Worm (Caenorhabditis elegans): ENCODE results near the gene M03F4.6.

- no peak for TF ChIP-seq nhr-76 (tag; optimal IDR thresholded peaks at IDR 0.05)
- no peak for TF ChIP-seq nhr-102 (tag; optimal IDR thresholded peaks at IDR 0.05)
- TF ChIP-seq fkh-10 (GFP tag; optimal IDR thresholded peaks at IDR 0.05): no peak
- no peak for TF ChIP-seq D1046.2 (GFP tag; IDR thresholded peaks at IDR 0.05)
- no peak for TF ChIP-seq daf-12 (tag; optimal IDR thresholded peaks at IDR 0.05)
- TF ChIP-seq spr-3 (GFP tag; optimal IDR thresholded peaks at IDR 0.05): no peak
- TF ChIP-seq ztf-11 (tag; optimal IDR thresholded peaks at IDR 0.05): no peak
These were observed 35.8 kb upstream of the M03F4.6 start, which contains the start of gene hsd-2 for ce11 chrX:5004940-5005339.

All from whole organism, L4 larva.